Worm (Caenorhabditis elegans) whole organism, L2 larva: ENCODE data around the gene F35E8.2.
"Not testable (repeated sequence)": the region's sequence is repeated elsewhere in the genome, so short reads cannot be mapped to it uniquely, and the experiment has no call there.

ENCODE experiments used
- C34F6.9 ChIP-seq: fragments of 150-350 bp; optimal IDR thresholded peaks from 2 replicates; lab custom pipeline; 2014; ENCODE audit warnings: missing biosample characterization, missing genetic modification characterization
- F13H6.1 ChIP-seq: sonication (generic microtip); optimal IDR thresholded peaks from 2 replicates; lab custom pipeline; 2016; ENCODE audit warnings: missing genetic modification characterization, missing compliant biosample characterization
- Y55F3AM.14 ChIP-seq: fragments of 200-800 bp; sonication (Bioruptor generic); optimal IDR thresholded peaks from 2 replicates; lab custom pipeline; 2018; ENCODE audit warnings: mild to moderate bottlenecking, missing genetic modification characterization, missing compliant biosample characterization
- ZK546.5 ChIP-seq: sonication (generic microtip); optimal IDR thresholded peaks from 2 replicates; lab custom pipeline; 2017; ENCODE audit warnings: missing biosample characterization, missing genetic modification characterization
- aly-2 ChIP-seq: fragments of 150-350 bp; optimal IDR thresholded peaks from 2 replicates; lab custom pipeline; 2014; ENCODE audit warnings: missing biosample characterization, missing genetic modification characterization
- ama-1 ChIP-seq: fragments of 150-350 bp; optimal IDR thresholded peaks from 2 replicates; lab custom pipeline; 2018; ENCODE audit warnings: inconsistent platforms
- ceh-16 ChIP-seq: fragments of 150-350 bp; optimal IDR thresholded peaks from 2 replicates; lab custom pipeline; 2014; ENCODE audit warnings: missing biosample characterization, missing genetic modification characterization
- ceh-82 ChIP-seq: fragments of 150-350 bp; optimal IDR thresholded peaks from 2 replicates; lab custom pipeline; 2014; ENCODE audit warnings: missing biosample characterization, missing genetic modification characterization
- crh-2 ChIP-seq: sonication (generic microtip); optimal IDR thresholded peaks from 2 replicates; lab custom pipeline; 2017; ENCODE audit warnings: missing biosample characterization, missing genetic modification characterization
- dmd-4 ChIP-seq: sonication (generic microtip); optimal IDR thresholded peaks from 2 replicates; lab custom pipeline; 2017; ENCODE audit warnings: missing biosample characterization, missing genetic modification characterization
- egl-27 ChIP-seq: sonication (generic microtip); optimal IDR thresholded peaks from 3 replicates; lab custom pipeline; 2017; ENCODE audit warnings: missing biosample characterization, missing genetic modification reagents, missing genetic modification characterization
- elt-1 ChIP-seq: fragments of 150-350 bp; optimal IDR thresholded peaks from 2 replicates; lab custom pipeline; 2014; ENCODE audit warnings: missing biosample characterization, missing genetic modification characterization
- elt-3 ChIP-seq: sonication (generic microtip); optimal IDR thresholded peaks from 2 replicates; lab custom pipeline; 2017; ENCODE audit warnings: missing biosample characterization, missing genetic modification characterization
- fos-1 ChIP-seq: fragments of 150-350 bp; optimal IDR thresholded peaks from 2 replicates; lab custom pipeline; 2014; ENCODE audit warnings: missing biosample characterization, missing genetic modification characterization
- gmeb-1 ChIP-seq: fragments of 150-350 bp; optimal IDR thresholded peaks from 2 replicates; lab custom pipeline; 2014; ENCODE audit warnings: missing biosample characterization, missing genetic modification characterization
- lin-11 ChIP-seq: fragments of 150-350 bp; sonication (generic microtip); optimal IDR thresholded peaks from 2 replicates; lab custom pipeline; 2014; ENCODE audit warnings: missing biosample characterization, missing genetic modification characterization, inconsistent platforms, mixed read lengths
- lin-13 ChIP-seq: fragments of 150-350 bp; optimal IDR thresholded peaks from 2 replicates; lab custom pipeline; 2014; ENCODE audit warnings: missing biosample characterization, missing genetic modification reagents, missing genetic modification characterization
- lin-39 ChIP-seq: fragments of 150-350 bp; optimal IDR thresholded peaks from 2 replicates; lab custom pipeline; 2014; ENCODE audit warnings: missing biosample characterization, missing genetic modification reagents, missing genetic modification characterization
- lsy-2 ChIP-seq, 2 experiments: fragments of 150-350 bp in 1 of 2; sonication (generic microtip) in 1 of 2; optimal IDR thresholded peaks; 2 replicates each; lab custom pipeline; 2014 to 2017; ENCODE audit warnings: missing biosample characterization in 2 of 2, missing genetic modification characterization in 2 of 2
- mbf-1 ChIP-seq: sonication (generic microtip); optimal IDR thresholded peaks from 2 replicates; lab custom pipeline; 2017; ENCODE audit warnings: missing biosample characterization, missing genetic modification characterization
- mdl-1 ChIP-seq, 2 experiments: fragments of 150-350 bp in 1 of 2; sonication (generic microtip) in 1 of 2; optimal IDR thresholded peaks; 2 replicates each; lab custom pipeline; 2017; ENCODE audit warnings: missing biosample characterization in 2 of 2, missing genetic modification characterization in 2 of 2
- nhr-11 ChIP-seq: fragments of 150-350 bp; optimal IDR thresholded peaks from 2 replicates; lab custom pipeline; 2014; ENCODE audit warnings: missing biosample characterization, missing genetic modification characterization
- nhr-12 ChIP-seq: fragments of 150-350 bp; optimal IDR thresholded peaks from 2 replicates; lab custom pipeline; 2014; ENCODE audit warnings: missing biosample characterization, missing genetic modification characterization
- nhr-129 ChIP-seq: fragments of 150-350 bp; optimal IDR thresholded peaks from 2 replicates; lab custom pipeline; 2014; ENCODE audit warnings: missing biosample characterization, missing genetic modification characterization
- nhr-237 ChIP-seq: fragments of 150-350 bp; optimal IDR thresholded peaks from 2 replicates; lab custom pipeline; 2014; ENCODE audit warnings: missing biosample characterization, missing genetic modification characterization
- nhr-25 ChIP-seq: fragments of 150-350 bp; sonication (generic microtip); optimal IDR thresholded peaks from 3 replicates; lab custom pipeline; 2014; ENCODE audit warnings: missing biosample characterization, missing genetic modification characterization
- nhr-6 ChIP-seq: fragments of 150-350 bp; optimal IDR thresholded peaks from 2 replicates; lab custom pipeline; 2014; ENCODE audit warnings: missing biosample characterization, missing genetic modification characterization
- nhr-77 ChIP-seq: fragments of 150-350 bp; optimal IDR thresholded peaks from 2 replicates; lab custom pipeline; 2014; ENCODE audit warnings: missing biosample characterization, missing genetic modification characterization
- peb-1 ChIP-seq: fragments of 150-350 bp; optimal IDR thresholded peaks from 2 replicates; lab custom pipeline; 2014; ENCODE audit warnings: missing biosample characterization, missing genetic modification characterization
- sem-4 ChIP-seq: fragments of 150-350 bp; optimal IDR thresholded peaks from 2 replicates; lab custom pipeline; 2014; ENCODE audit warnings: missing biosample characterization, missing genetic modification reagents, missing genetic modification characterization
- skn-1 ChIP-seq: sonication (generic microtip); optimal IDR thresholded peaks from 2 replicates; lab custom pipeline; 2017; ENCODE audit warnings: missing biosample characterization, missing genetic modification characterization
- sma-9 ChIP-seq, 2 experiments: fragments of 150-350 bp in 1 of 2; sonication (generic microtip) in 1 of 2; optimal IDR thresholded peaks; 2 replicates each; lab custom pipeline; 2014 to 2016; ENCODE audit warnings: missing genetic modification characterization in 2 of 2, mild to moderate bottlenecking in 1 of 2, missing biosample characterization in 1 of 2, missing compliant biosample characterization in 1 of 2, missing genetic modification reagents in 1 of 2, moderate library complexity in 1 of 2
- snpc-4 ChIP-seq: fragments of 150-350 bp; optimal IDR thresholded peaks from 2 replicates; lab custom pipeline; 2014; ENCODE audit warnings: missing biosample characterization, missing genetic modification characterization
- unc-39 ChIP-seq: fragments of 150-350 bp; optimal IDR thresholded peaks from 2 replicates; lab custom pipeline; 2014; ENCODE audit warnings: missing biosample characterization, missing genetic modification characterization
- unc-55 ChIP-seq: fragments of 150-350 bp; sonication (generic microtip); optimal IDR thresholded peaks from 3 replicates; lab custom pipeline; 2014; ENCODE audit warnings: missing biosample characterization, missing genetic modification reagents, missing genetic modification characterization
- unc-62 ChIP-seq: fragments of 150-350 bp; optimal IDR thresholded peaks from 2 replicates; lab custom pipeline; 2014; ENCODE audit warnings: missing biosample characterization, missing genetic modification reagents, missing genetic modification characterization
- zag-1 ChIP-seq: fragments of 150-350 bp; optimal IDR thresholded peaks from 2 replicates; lab custom pipeline; 2014; ENCODE audit warnings: missing biosample characterization, missing genetic modification characterization
- ztf-1 ChIP-seq: fragments of 200-800 bp; sonication (Bioruptor generic); conservative IDR thresholded peaks from 2 replicates; pipeline ENCODE4 v1.3.6; 2022; ENCODE audit warnings: missing genetic modification characterization, missing compliant biosample characterization
- ztf-11 ChIP-seq: sonication (generic microtip); optimal IDR thresholded peaks from 2 replicates; lab custom pipeline; 2017; ENCODE audit warnings: missing biosample characterization, missing genetic modification characterization
- ztf-4 ChIP-seq: fragments of 150-350 bp; optimal IDR thresholded peaks from 2 replicates; lab custom pipeline; 2014; ENCODE audit warnings: missing biosample characterization, missing genetic modification characterization

The F35E8.2 gene

DNA sequence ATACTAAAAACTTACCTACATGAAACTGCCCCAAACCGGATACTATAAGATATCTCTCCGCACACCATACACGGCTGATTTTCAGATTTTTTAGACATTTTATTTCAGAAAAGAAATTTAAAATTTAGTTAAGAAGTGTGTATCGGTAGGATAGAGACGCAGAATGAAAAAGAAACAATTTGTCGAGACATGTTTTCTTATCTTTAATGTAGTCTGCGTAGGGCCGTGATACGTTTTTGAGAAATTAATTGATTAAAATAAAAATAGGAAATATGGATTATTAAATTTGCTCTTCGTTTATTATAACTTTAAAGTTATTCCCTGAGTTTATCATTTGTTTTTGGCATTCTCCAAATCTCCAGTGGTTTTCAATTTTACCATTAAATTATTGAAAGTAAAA is 18.8 kb downstream of the F35E8.2 start, which contains the start of gene nhr-108:
Gene nhr-108 (minus strand): TSS at position 166 of the 400 bp plus-strand sequence.
- TF ChIP-seq ztf-4 (tag; lab: Kevin White, UChicago) (no peak), gmeb-1 (tag; lab: Kevin White, UChicago) (no peak), elt-1 (tag; lab: Kevin White, UChicago) (no peak), nhr-237 (no peak), ztf-1 (no peak)

DNA sequence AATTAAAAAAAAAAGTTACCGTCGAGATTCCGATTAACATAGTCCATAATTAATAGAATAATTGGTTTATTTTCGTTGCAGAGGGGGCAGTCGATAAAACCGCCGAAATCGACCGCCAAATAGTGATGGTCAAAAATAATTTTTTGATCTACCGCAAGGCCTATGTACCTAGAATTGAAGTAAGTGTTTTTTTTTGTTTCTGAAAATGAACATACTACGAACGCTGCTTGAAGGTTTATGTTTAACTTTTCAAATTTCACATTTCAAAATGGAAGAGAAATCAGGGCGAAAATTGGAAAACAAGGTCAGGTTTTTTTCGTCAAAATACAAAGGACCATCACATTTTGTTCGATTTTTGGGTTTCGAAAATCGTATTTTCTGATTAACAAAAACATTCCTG is 22.9 kb downstream of the F35E8.2 start, which contains the start of gene pzf-1:
Gene pzf-1 (minus strand): TSS at position 101 of the 400 bp plus-strand sequence.
- no peak for TF ChIP-seq unc-39 (tag; lab: Kevin White, UChicago)
- TF ChIP-seq F13H6.1 (tag; lab: Kevin White, UChicago): no peak
- no peak for TF ChIP-seq C34F6.9 (tag; lab: Kevin White, UChicago)
- no peak for TF ChIP-seq dmd-4 (tag; lab: Kevin White, UChicago)
- no peak for TF ChIP-seq snpc-4
- TF ChIP-seq sem-4: no peak
- no peak for TF ChIP-seq elt-1 (tag; lab: Kevin White, UChicago)
- TF ChIP-seq unc-62 (GFP tag; lab: Kevin White, UChicago): no peak
- no peak for TF ChIP-seq nhr-25
- no peak for TF ChIP-seq lin-13 (GFP tag; lab: Kevin White, UChicago)
- TF ChIP-seq aly-2 (tag; lab: Kevin White, UChicago): no peak
- no peak for TF ChIP-seq zag-1
- TF ChIP-seq lsy-2 (tag; optimal IDR thresholded peaks at IDR 0.05; lab: Kevin White, UChicago): no peak

DNA sequence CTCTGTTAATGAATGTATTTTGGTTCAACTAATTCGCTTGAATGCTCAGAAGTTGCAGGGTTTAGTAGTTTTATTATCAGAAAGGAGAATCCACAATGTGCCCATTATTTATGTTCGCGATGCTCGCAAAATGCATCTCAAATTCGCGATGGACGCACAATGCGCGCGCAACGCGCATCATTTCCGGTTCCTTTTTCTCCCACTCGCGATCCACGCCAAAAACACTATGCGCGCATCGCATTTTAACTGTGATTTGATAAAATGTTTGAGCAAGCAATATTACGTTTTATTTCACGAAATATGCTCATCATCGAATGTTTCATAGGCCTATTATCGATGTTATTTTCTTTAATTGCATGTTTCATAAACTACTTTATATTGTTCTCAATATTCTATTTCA is 24.4 kb downstream of the F35E8.2 start, which contains the start of gene srbc-77:
Gene srbc-77 (plus strand): TSS at position 301 of the 400 bp plus-strand sequence.
- not testable (repeated sequence) for TF ChIP-seq ZK546.5 (tag; lab: Kevin White, UChicago); ztf-4 (tag; lab: Kevin White, UChicago); sma-9 (GFP tag; optimal IDR thresholded peaks at IDR 0.05; lab: Kevin White, UChicago); sma-9 (tag; optimal IDR thresholded peaks at IDR 0.05; lab: Kevin White, UChicago)

DNA sequence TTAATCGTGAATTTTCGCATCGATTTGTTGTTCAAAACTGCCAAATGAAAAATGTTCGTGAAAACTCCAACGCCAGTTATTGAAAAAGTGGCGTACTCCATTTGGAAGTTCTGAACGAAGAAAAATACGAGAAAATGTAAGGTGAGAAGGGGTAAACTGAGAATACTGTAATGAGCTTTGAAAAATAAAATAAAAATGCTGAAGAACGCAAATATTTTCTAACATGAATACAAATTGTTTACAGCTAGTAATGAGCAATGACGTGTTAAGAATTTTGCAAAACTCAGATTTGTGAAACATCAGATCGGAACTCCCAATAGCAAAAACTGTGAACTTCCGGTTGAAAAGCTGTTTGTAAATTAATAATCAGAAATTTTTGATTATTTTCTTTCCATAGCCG is 26.9 kb downstream of the F35E8.2 start, which contains the start of gene srw-26:
Gene srw-26 (minus strand): TSS at position 101 of the 400 bp plus-strand sequence.
- TF ChIP-seq nhr-77 (no peak), gmeb-1 (tag; lab: Kevin White, UChicago) (no peak), mdl-1 (tag; optimal IDR thresholded peaks at IDR 0.05; lab: Kevin White, UChicago) (no peak), lin-11 (tag; lab: Kevin White, UChicago) (no peak), skn-1 (tag; lab: Kevin White, UChicago) (no peak), ama-1 (lab: Kevin White, UChicago) (no peak), egl-27 (tag; lab: Kevin White, UChicago) (no peak), nhr-6 (tag; lab: Kevin White, UChicago) (no peak), C34F6.9 (tag; lab: Kevin White, UChicago) (no peak), lin-39 (tag; lab: Kevin White, UChicago) (no peak), nhr-12 (tag; lab: Kevin White, UChicago) (no peak), lsy-2 (tag; optimal IDR thresholded peaks at IDR 0.05; lab: Kevin White, UChicago) (no peak), crh-2 (no peak), mbf-1 (tag; lab: Kevin White, UChicago) (no peak)
- TF ChIP-seq, all 48 proteins: peak for 0

DNA sequence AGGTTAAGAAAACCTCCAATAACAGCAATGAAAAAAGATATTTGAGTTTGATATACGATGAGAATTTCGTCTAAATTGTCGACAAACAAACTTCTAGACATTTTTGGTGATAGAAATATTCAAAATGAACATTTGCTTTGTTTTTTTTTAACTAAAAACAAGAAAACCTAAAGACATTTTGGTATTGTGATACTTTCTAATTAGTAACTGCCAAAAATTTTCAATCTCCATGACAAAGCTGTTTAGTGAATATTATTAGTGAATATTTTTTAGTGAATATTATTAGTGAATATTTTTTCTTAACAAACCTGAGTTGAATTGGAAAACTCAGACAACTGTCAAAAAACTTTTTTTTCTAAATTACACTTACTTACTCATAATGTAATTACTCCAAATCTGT is 34.8 kb downstream of the F35E8.2 start, which contains the start of gene srw-55:
Gene srw-55 (minus strand): TSS at position 101 of the 400 bp plus-strand sequence.
- TF ChIP-seq Y55F3AM.14 (GFP tag; lab: Kevin White, UChicago) (no peak), ztf-11 (tag; lab: Kevin White, UChicago) (no peak), fos-1 (tag; lab: Kevin White, UChicago) (no peak), mdl-1 (tag; optimal IDR thresholded peaks at IDR 0.05; lab: Kevin White, UChicago) (no peak), ceh-82 (tag; lab: Kevin White, UChicago) (no peak), mbf-1 (tag; lab: Kevin White, UChicago) (no peak), elt-3 (no peak), ama-1 (lab: Kevin White, UChicago) (no peak), ceh-16 (tag; lab: Kevin White, UChicago) (no peak), aly-2 (tag; lab: Kevin White, UChicago) (no peak), peb-1 (no peak), nhr-129 (no peak), ztf-1 (no peak), elt-1 (tag; lab: Kevin White, UChicago) (no peak), nhr-11 (tag; lab: Kevin White, UChicago) (no peak), unc-55 (GFP tag; lab: Kevin White, UChicago) (no peak)
